Fruit fly (Drosophila melanogaster): ENCODE measurements around the gene CG7362.

The CG7362 gene

dm6 chr3R:14763487-14763886, 9.2 kb upstream of the CG7362 start:
- TF ChIP-seq psq (GFP tag; optimal IDR thresholded peaks at IDR 0.05): no peak

- TF ChIP-seq Vsx2 (GFP tag; optimal IDR thresholded peaks at IDR 0.05; ENCODE audit: partially characterized antibody) (no peak), foxo (GFP tag; optimal IDR thresholded peaks at IDR 0.05) (no peak), lola (GFP tag; optimal IDR thresholded peaks at IDR 0.05) (no peak), Hnf4 (GFP tag; optimal IDR thresholded peaks at IDR 0.05) (no peak), Abd-B (GFP tag; optimal IDR thresholded peaks at IDR 0.05) (no peak), sage (GFP tag; optimal IDR thresholded peaks at IDR 0.05) (no peak), ey (GFP tag; optimal IDR thresholded peaks at IDR 0.05) (no peak)
Measured at dm6 chr3R:14761060-14761459, 6.8 kb upstream of the CG7362 start.

- TF ChIP-seq h (GFP tag; optimal IDR thresholded peaks at IDR 0.05): no peak
- TF ChIP-seq foxo (GFP tag; optimal IDR thresholded peaks at IDR 0.05): no peak
- no peak for TF ChIP-seq OdsH (GFP tag; optimal IDR thresholded peaks at IDR 0.05)
- TF ChIP-seq N (GFP tag; optimal IDR thresholded peaks at IDR 0.05): no peak
- no peak for TF ChIP-seq Sp1 (GFP tag; optimal IDR thresholded peaks at IDR 0.05)
- TF ChIP-seq Hr78 (GFP tag; optimal IDR thresholded peaks at IDR 0.05): no peak
- no peak for TF ChIP-seq tai (GFP tag; optimal IDR thresholded peaks at IDR 0.05)
- no peak for TF ChIP-seq CG9705 (GFP tag; optimal IDR thresholded peaks at IDR 0.05)
- no peak for TF ChIP-seq Mio (GFP tag; optimal IDR thresholded peaks at IDR 0.05)
- TF ChIP-seq br (GFP tag; optimal IDR thresholded peaks at IDR 0.05): no peak
- TF ChIP-seq fru (GFP tag; optimal IDR thresholded peaks at IDR 0.05): no peak
- no peak for TF ChIP-seq Vsx2 (GFP tag; optimal IDR thresholded peaks at IDR 0.05; ENCODE audit: partially characterized antibody)
- no peak for TF ChIP-seq pan (optimal IDR thresholded peaks at IDR 0.05)
- no peak for TF ChIP-seq dsf (GFP tag; optimal IDR thresholded peaks at IDR 0.05; ENCODE audit: borderline replicate concordance)
- no peak for TF ChIP-seq ey (GFP tag; optimal IDR thresholded peaks at IDR 0.05)
Measured at dm6 chr3R:14758331-14758730, 4.1 kb upstream of the CG7362 start.

- TF ChIP-seq Sp1 (GFP tag; optimal IDR thresholded peaks at IDR 0.05) (no peak), Hr78 (GFP tag; optimal IDR thresholded peaks at IDR 0.05) (no peak), dsf (GFP tag; optimal IDR thresholded peaks at IDR 0.05; ENCODE audit: borderline replicate concordance) (no peak), fru (GFP tag; optimal IDR thresholded peaks at IDR 0.05) (no peak), Vsx2 (GFP tag; optimal IDR thresholded peaks at IDR 0.05; ENCODE audit: partially characterized antibody) (no peak), Hnf4 (GFP tag; optimal IDR thresholded peaks at IDR 0.05) (no peak), Dif (GFP tag; optimal IDR thresholded peaks at IDR 0.05; ENCODE audit: partially characterized antibody) (no peak), CG9705 (GFP tag; optimal IDR thresholded peaks at IDR 0.05) (no peak), psq (GFP tag; optimal IDR thresholded peaks at IDR 0.05) (no peak), pan (optimal IDR thresholded peaks at IDR 0.05) (no peak), tai (GFP tag; optimal IDR thresholded peaks at IDR 0.05) (no peak), sage (GFP tag; optimal IDR thresholded peaks at IDR 0.05) (no peak), Jra (GFP tag; optimal IDR thresholded peaks at IDR 0.05) (no peak), h (GFP tag; optimal IDR thresholded peaks at IDR 0.05) (no peak)
Measured at dm6 chr3R:14756040-14756439, 1.8 kb upstream of the CG7362 start.

DNA sequence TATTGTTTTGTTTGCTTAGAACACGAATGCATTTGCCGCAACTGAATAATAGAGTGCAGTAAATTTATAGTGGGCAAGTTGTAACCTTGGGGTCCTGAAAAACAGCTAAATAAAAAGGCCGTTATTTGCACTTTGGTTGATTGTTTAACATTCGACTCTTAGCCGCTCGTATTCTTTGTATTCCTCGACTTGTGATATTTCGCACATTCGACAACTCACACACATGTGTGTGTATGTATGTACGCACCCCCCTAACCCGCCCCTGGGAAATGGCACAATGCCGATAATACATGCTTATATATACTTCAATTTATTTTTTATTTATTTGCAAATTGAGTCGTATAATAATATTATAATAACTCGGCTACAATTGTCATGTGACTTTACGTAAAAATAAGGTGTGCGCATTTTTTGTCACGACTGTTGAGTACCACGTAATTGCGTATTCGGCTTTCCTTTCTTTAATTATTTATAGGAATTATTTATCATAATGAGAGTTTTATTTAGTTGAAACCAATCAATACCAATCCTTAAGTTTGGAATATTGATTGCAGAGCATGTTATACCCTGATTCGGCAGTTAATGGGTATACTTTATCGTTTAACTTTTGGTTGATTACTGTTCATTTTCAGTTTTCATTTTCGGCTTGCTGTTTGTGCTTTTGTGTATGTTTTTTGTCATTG, 687 bp upstream of the CG7362 start:
- TF ChIP-seq brk (GFP tag; optimal IDR thresholded peaks at IDR 0.05) (peak; percentile 30), CG9705 (GFP tag; optimal IDR thresholded peaks at IDR 0.05) (peak; percentile 2), fru (GFP tag; optimal IDR thresholded peaks at IDR 0.05) (peak; percentile 78), dsf (GFP tag; optimal IDR thresholded peaks at IDR 0.05; ENCODE audit: borderline replicate concordance) (no peak), foxo (GFP tag; optimal IDR thresholded peaks at IDR 0.05) (peak in 1 of 2 experiments; percentile 86), Rel (GFP tag; optimal IDR thresholded peaks at IDR 0.05) (peak; percentile 55), Rel (tag; optimal IDR thresholded peaks at IDR 0.05) (peak; percentile 23), Vsx2 (GFP tag; optimal IDR thresholded peaks at IDR 0.05; ENCODE audit: partially characterized antibody) (no peak), GATAd (GFP tag; optimal IDR thresholded peaks at IDR 0.05) (no peak), pan (optimal IDR thresholded peaks at IDR 0.05) (peak; percentile 36), sage (GFP tag; optimal IDR thresholded peaks at IDR 0.05) (peak; percentile 67), Myc (optimal IDR thresholded peaks at IDR 0.05) (no peak), sv (GFP tag; optimal IDR thresholded peaks at IDR 0.05) (peak; percentile 22), usp (GFP tag; optimal IDR thresholded peaks at IDR 0.05) (no peak), dl (GFP tag; optimal IDR thresholded peaks at IDR 0.05; ENCODE audit: insufficient read depth in 1 of 2, partially characterized antibody in 2 of 2) (no peak), Jra (GFP tag; optimal IDR thresholded peaks at IDR 0.05) (no peak), Dif (GFP tag; optimal IDR thresholded peaks at IDR 0.05; ENCODE audit: partially characterized antibody) (no peak), rgr (GFP tag; optimal IDR thresholded peaks at IDR 0.05) (peak; percentile 68), psq (GFP tag; optimal IDR thresholded peaks at IDR 0.05) (peak; percentile 73), Mio (GFP tag; optimal IDR thresholded peaks at IDR 0.05) (no peak), HLH106 (tag; optimal IDR thresholded peaks at IDR 0.05) (peak; percentile 81), ey (GFP tag; optimal IDR thresholded peaks at IDR 0.05) (peak; percentile 69), br (GFP tag; optimal IDR thresholded peaks at IDR 0.05) (peak; percentile 71), Hnf4 (GFP tag; optimal IDR thresholded peaks at IDR 0.05) (peak; percentile 48), OdsH (GFP tag; optimal IDR thresholded peaks at IDR 0.05) (peak; percentile 72), woc (GFP tag; optimal IDR thresholded peaks at IDR 0.05) (peak; percentile 46), dmrt93B (GFP tag; optimal IDR thresholded peaks at IDR 0.05) (peak; percentile 62), CrebA (GFP tag; optimal IDR thresholded peaks at IDR 0.05; ENCODE audit: borderline replicate concordance) (no peak), Hr83 (GFP tag; optimal IDR thresholded peaks at IDR 0.05; ENCODE audit: poor library complexity, severe bottlenecking) (no peak), CG32264 (GFP tag; optimal IDR thresholded peaks at IDR 0.05) (peak; percentile 61), Abd-B (GFP tag; optimal IDR thresholded peaks at IDR 0.05) (no peak), Hr78 (GFP tag; optimal IDR thresholded peaks at IDR 0.05) (no peak)

Data from whole organism, wandering third instar larva.